Fruit fly (Drosophila melanogaster) whole organism, wandering third instar larva: ENCODE measurements around the gene CG10345.

Experiments used
- Abd-B ChIP-seq: fragments of >200 bp; optimal IDR thresholded peaks from 2 replicates; lab custom pipeline; 2017; ENCODE audit warnings: missing biosample characterization, missing genetic modification characterization
- CG9705 ChIP-seq: fragments of 200-800 bp; sonication (Bioruptor generic); optimal IDR thresholded peaks from 2 replicates; lab custom pipeline; 2018; ENCODE audit warnings: missing biosample characterization, mild to moderate bottlenecking, missing genetic modification characterization
- Dfd ChIP-seq: fragments of >200 bp; optimal IDR thresholded peaks from 2 replicates; lab custom pipeline; 2017; ENCODE audit warnings: missing biosample characterization, missing genetic modification characterization
- Hnf4 ChIP-seq: fragments of 200-800 bp; sonication (Bioruptor generic); optimal IDR thresholded peaks from 2 replicates; lab custom pipeline; 2016; ENCODE audit warnings: missing biosample characterization, mild to moderate bottlenecking, missing genetic modification characterization
- Hr83 ChIP-seq: fragments of 200-300 bp; sonication (Bioruptor generic); optimal IDR thresholded peaks from 2 replicates; lab custom pipeline; 2016; ENCODE audit warnings: missing biosample characterization, mild to moderate bottlenecking, missing genetic modification characterization, moderate library complexity; ENCODE audit not compliant: poor library complexity, severe bottlenecking
- Jra ChIP-seq: sonication (Bioruptor generic); optimal IDR thresholded peaks from 2 replicates; lab custom pipeline; 2016; ENCODE audit warnings: missing biosample characterization, missing genetic modification characterization
- Myc ChIP-seq: fragments of >200 bp; optimal IDR thresholded peaks from 2 replicates; lab custom pipeline; 2017
- N ChIP-seq: fragments of >200 bp; optimal IDR thresholded peaks from 2 replicates; lab custom pipeline; 2018; ENCODE audit warnings: missing biosample characterization, missing external identifiers, missing genetic modification characterization
- OdsH ChIP-seq: fragments of 200-800 bp; sonication (Bioruptor generic); optimal IDR thresholded peaks from 2 replicates; lab custom pipeline; 2016; ENCODE audit warnings: missing biosample characterization, mild to moderate bottlenecking, missing genetic modification characterization
- Vsx2 ChIP-seq: fragments of 200-300, 225-300 bp; sonication (Bioruptor generic); optimal IDR thresholded peaks from 2 replicates; lab custom pipeline; 2018; ENCODE audit warnings: missing biosample characterization, missing genetic modification characterization; ENCODE audit not compliant: partially characterized antibody
- br ChIP-seq: fragments of 200-800 bp; sonication (Bioruptor generic); optimal IDR thresholded peaks from 2 replicates; lab custom pipeline; 2016; ENCODE audit warnings: missing biosample characterization, missing genetic modification characterization
- brk ChIP-seq: fragments of 200-800 bp; sonication (Bioruptor generic); optimal IDR thresholded peaks from 2 replicates; lab custom pipeline; 2016; ENCODE audit warnings: missing biosample characterization, mild to moderate bottlenecking, missing genetic modification characterization
- dl ChIP-seq, 2 experiments: fragments of 175-275, 200-275 bp in 1 of 2; fragments of 200-275 bp in 1 of 2; sonication (Bioruptor generic); optimal IDR thresholded peaks; lab custom pipeline; 2018; ENCODE audit warnings: mild to moderate bottlenecking in 2 of 2, missing biosample characterization in 2 of 2, missing genetic modification characterization in 2 of 2, moderate library complexity in 2 of 2; ENCODE audit not compliant: partially characterized antibody in 2 of 2, insufficient read depth in 1 of 2
- dmrt93B ChIP-seq: fragments of 200-800 bp; sonication (Bioruptor generic); optimal IDR thresholded peaks from 2 replicates; lab custom pipeline; 2018; ENCODE audit warnings: missing biosample characterization, mild to moderate bottlenecking, missing genetic modification characterization
- dsf ChIP-seq: sonication (Bioruptor generic); optimal IDR thresholded peaks from 2 replicates; lab custom pipeline; 2016; ENCODE audit warnings: missing biosample characterization, missing genetic modification characterization, borderline replicate concordance
- ey ChIP-seq: fragments of 200-800 bp; sonication (Bioruptor generic); optimal IDR thresholded peaks from 2 replicates; lab custom pipeline; 2016; ENCODE audit warnings: missing biosample characterization, missing genetic modification characterization
- fru ChIP-seq: fragments of 200-800 bp; sonication (Bioruptor generic); optimal IDR thresholded peaks from 3 replicates; lab custom pipeline; 2016; ENCODE audit warnings: missing biosample characterization, mild to moderate bottlenecking, missing genetic modification characterization
- jim ChIP-seq: fragments of 175-275, 200-325 bp; sonication (Bioruptor generic); optimal IDR thresholded peaks from 2 replicates; lab custom pipeline; 2016; ENCODE audit warnings: missing biosample characterization, mild to moderate bottlenecking, missing genetic modification characterization
- lola ChIP-seq: fragments of >200 bp; optimal IDR thresholded peaks from 2 replicates; lab custom pipeline; 2017; ENCODE audit warnings: missing biosample characterization, missing genetic modification characterization
- pan ChIP-seq: fragments of >200 bp; optimal IDR thresholded peaks from 2 replicates; lab custom pipeline; 2017
- sage ChIP-seq: fragments of 200-800 bp; sonication (Bioruptor generic); optimal IDR thresholded peaks from 2 replicates; lab custom pipeline; 2016; ENCODE audit warnings: missing biosample characterization, mild to moderate bottlenecking, missing genetic modification characterization
- tai ChIP-seq: sonication (Bioruptor generic); optimal IDR thresholded peaks from 2 replicates; lab custom pipeline; 2016; ENCODE audit warnings: missing biosample characterization, missing genetic modification characterization
- usp ChIP-seq: fragments of >200 bp; optimal IDR thresholded peaks from 2 replicates; lab custom pipeline; 2017; ENCODE audit warnings: missing biosample characterization, missing genetic modification characterization
- woc ChIP-seq: sonication (Bioruptor generic); optimal IDR thresholded peaks from 2 replicates; lab custom pipeline; 2016; ENCODE audit warnings: missing biosample characterization, mild to moderate bottlenecking, missing genetic modification characterization

Gene CG10345

dm6 chr3R:16558623-16559155, 46.0 kb downstream of the CG10345 start:
- no peak for TF ChIP-seq dl (GFP tag; optimal IDR thresholded peaks at IDR 0.05; lab: Kevin White, UChicago; ENCODE audit: insufficient read depth in 1 of 2, partially characterized antibody in 2 of 2)
- no peak for TF ChIP-seq jim (GFP tag; lab: Kevin White, UChicago)
- no peak for TF ChIP-seq brk (GFP tag; lab: Kevin White, UChicago)
- TF ChIP-seq pan: no peak
- TF ChIP-seq dmrt93B (GFP tag; lab: Kevin White, UChicago): no peak
- TF ChIP-seq sage (GFP tag; lab: Kevin White, UChicago): no peak
- no peak for TF ChIP-seq Vsx2 (GFP tag; lab: Kevin White, UChicago)
- no peak for TF ChIP-seq fru (GFP tag; lab: Kevin White, UChicago)
- TF ChIP-seq OdsH: no peak
- no peak for TF ChIP-seq lola (GFP tag; lab: Kevin White, UChicago)
- TF ChIP-seq Hnf4 (GFP tag; lab: Kevin White, UChicago): no peak
- no peak for TF ChIP-seq usp (GFP tag; lab: Kevin White, UChicago)
- no peak for TF ChIP-seq tai (GFP tag; lab: Kevin White, UChicago)
- no peak for TF ChIP-seq dsf (GFP tag; lab: Kevin White, UChicago)
- no peak for TF ChIP-seq Hr83
- no peak for TF ChIP-seq N (GFP tag; lab: Kevin White, UChicago)
- no peak for TF ChIP-seq woc (GFP tag; lab: Kevin White, UChicago)
- TF ChIP-seq CG9705 (GFP tag; lab: Kevin White, UChicago): no peak
- no peak for TF ChIP-seq br (GFP tag; lab: Kevin White, UChicago)

dm6 chr3R:16553459-16554230, 51.0 kb downstream of the CG10345 start:
- no peak for TF ChIP-seq dl (GFP tag; optimal IDR thresholded peaks at IDR 0.05; lab: Kevin White, UChicago; ENCODE audit: insufficient read depth in 1 of 2, partially characterized antibody in 2 of 2)
- TF ChIP-seq, all 38 proteins: peak for 0

dm6 chr3R:16551680-16552627, 52.7 kb downstream of the CG10345 start:
- TF ChIP-seq Jra (GFP tag; lab: Kevin White, UChicago) (no peak), Dfd (peak; percentile 98), Abd-B (GFP tag; lab: Kevin White, UChicago) (no peak), ey (GFP tag; lab: Kevin White, UChicago) (no peak), woc (GFP tag; lab: Kevin White, UChicago) (no peak), Vsx2 (GFP tag; lab: Kevin White, UChicago) (no peak), CG9705 (GFP tag; lab: Kevin White, UChicago) (no peak), Myc (lab: Kevin White, UChicago) (no peak)
